Fruit fly (Drosophila melanogaster) whole organism, embryonic: ENCODE data around the gene stas.
A peak's percentile ranks its signal among the peaks of the same experiment; 100 is the strongest.

Experiments used
- Abd-B ChIP-seq: fragments of 200-800 bp; sonication (Bioruptor generic); optimal IDR thresholded peaks from 2 replicates; lab custom pipeline; 2018; ENCODE audit warnings: missing biosample characterization, mild to moderate bottlenecking, missing genetic modification characterization, moderate library complexity
- Awh ChIP-seq: fragments of 200-800 bp; sonication (Bioruptor generic); IDR thresholded peaks from 2 replicates; pipeline ENCODE4, ENCODE4 v1.3.6; 2022; ENCODE audit warnings: missing biosample characterization, missing genetic modification characterization
- CG10274 ChIP-seq: fragments of 200-800 bp; sonication (Bioruptor generic); optimal IDR thresholded peaks from 3 replicates; lab custom pipeline; 2017; ENCODE audit warnings: missing biosample characterization, mild to moderate bottlenecking, missing genetic modification characterization
- CG10543 ChIP-seq: fragments of 200-800 bp; sonication (Bioruptor generic); optimal IDR thresholded peaks from 3 replicates; lab custom pipeline; 2017; ENCODE audit warnings: missing biosample characterization, mild to moderate bottlenecking, missing genetic modification characterization, moderate library complexity
- CG11504 ChIP-seq: fragments of 200-800 bp; sonication (Bioruptor generic); optimal IDR thresholded peaks from 3 replicates; lab custom pipeline; 2019; ENCODE audit warnings: missing biosample characterization, mild to moderate bottlenecking, missing genetic modification characterization, moderate library complexity
- CG12071 ChIP-seq: fragments of 200-800 bp; sonication (Bioruptor generic); optimal IDR thresholded peaks from 3 replicates; lab custom pipeline; 2018; ENCODE audit warnings: missing biosample characterization, mild to moderate bottlenecking, missing genetic modification characterization
- CG12104 ChIP-seq: fragments of 200-800 bp; sonication (Bioruptor generic); optimal IDR thresholded peaks from 3 replicates; lab custom pipeline; 2016; ENCODE audit warnings: missing biosample characterization, missing genetic modification characterization
- CG12299 ChIP-seq: fragments of 200-800 bp; sonication (Bioruptor generic); optimal IDR thresholded peaks from 2 replicates; lab custom pipeline; 2018; ENCODE audit warnings: missing biosample characterization, mild to moderate bottlenecking, missing genetic modification characterization
- CG12769 ChIP-seq: fragments of 200-800 bp; sonication (Bioruptor generic); optimal IDR thresholded peaks from 2 replicates; lab custom pipeline; 2019; ENCODE audit warnings: missing biosample characterization, mild to moderate bottlenecking, missing genetic modification characterization, moderate library complexity
- CG1529 ChIP-seq: fragments of 200-800 bp; sonication (Bioruptor generic); optimal IDR thresholded peaks from 3 replicates; lab custom pipeline; 2018; ENCODE audit warnings: missing biosample characterization, missing genetic modification characterization
- CG15601 ChIP-seq: fragments of 200-800 bp; sonication (Bioruptor generic); optimal IDR thresholded peaks from 3 replicates; lab custom pipeline; 2019; ENCODE audit warnings: missing biosample characterization, mild to moderate bottlenecking, missing genetic modification characterization, moderate library complexity
- CG2116 ChIP-seq: fragments of 200-800 bp; sonication (Bioruptor generic); optimal IDR thresholded peaks from 3 replicates; lab custom pipeline; 2018; ENCODE audit warnings: missing biosample characterization, mild to moderate bottlenecking, missing genetic modification characterization
- CG2202 ChIP-seq: fragments of 200-800 bp; sonication (Bioruptor generic); optimal IDR thresholded peaks from 2 replicates; lab custom pipeline; 2018; ENCODE audit warnings: missing biosample characterization, mild to moderate bottlenecking, missing genetic modification characterization
- CG2712 ChIP-seq: fragments of 200-800 bp; optimal IDR thresholded peaks from 3 replicates; lab custom pipeline; 2019; ENCODE audit warnings: missing biosample characterization, mild to moderate bottlenecking, missing genetic modification characterization, moderate library complexity
- CG31388 ChIP-seq: fragments of 200-800 bp; sonication (Bioruptor generic); optimal IDR thresholded peaks from 2 replicates; lab custom pipeline; 2016; ENCODE audit warnings: missing biosample characterization, missing genetic modification characterization
- CG3281 ChIP-seq: fragments of 200-800 bp; sonication (Bioruptor generic); optimal IDR thresholded peaks from 3 replicates; lab custom pipeline; 2017; ENCODE audit warnings: missing biosample characterization, mild to moderate bottlenecking, missing genetic modification characterization
- CG3995 ChIP-seq: fragments of 200-800 bp; sonication (Bioruptor generic); optimal IDR thresholded peaks from 3 replicates; lab custom pipeline; 2016; ENCODE audit warnings: missing biosample characterization, missing genetic modification characterization
- CG4360 ChIP-seq: fragments of 200-800 bp; sonication (Bioruptor generic); IDR thresholded peaks from 2 replicates; pipeline ENCODE4 v1.3.6; 2022; ENCODE audit warnings: missing biosample characterization, missing genetic modification characterization
- CG6175 ChIP-seq: fragments of 200-800 bp; sonication (Bioruptor generic); IDR thresholded peaks from 3 replicates; pipeline ENCODE4 v1.3.6; 2022; ENCODE audit warnings: missing biosample characterization, missing genetic modification characterization
- CG6813 ChIP-seq: fragments of 200-800 bp; sonication (Bioruptor generic); optimal IDR thresholded peaks from 2 replicates; lab custom pipeline; 2017; ENCODE audit warnings: missing biosample characterization, missing genetic modification characterization, mild to moderate bottlenecking, moderate library complexity, missing genetic modification reagents
- CG6854 ChIP-seq: fragments of 200-800 bp; sonication (Bioruptor generic); optimal IDR thresholded peaks from 3 replicates; lab custom pipeline; 2017; ENCODE audit warnings: missing biosample characterization, mild to moderate bottlenecking, missing genetic modification characterization
- CG9215 ChIP-seq: fragments of 200-800 bp; sonication (Bioruptor generic); IDR thresholded peaks from 2 replicates; pipeline ENCODE4 v1.3.6; 2022; ENCODE audit warnings: missing biosample characterization, missing genetic modification characterization
- CTCF ChIP-seq: fragments of 200-800 bp; sonication (Bioruptor generic); optimal IDR thresholded peaks from 2 replicates; lab custom pipeline; 2017; ENCODE audit warnings: missing biosample characterization, mild to moderate bottlenecking, missing genetic modification characterization, moderate library complexity
- Camta ChIP-seq: fragments of 200-800 bp; sonication (Bioruptor generic); optimal IDR thresholded peaks from 2 replicates; lab custom pipeline; 2016; ENCODE audit warnings: missing biosample characterization, missing genetic modification characterization
- Dbx ChIP-seq: fragments of 200-800 bp; sonication (Bioruptor generic); IDR thresholded peaks from 3 replicates; pipeline ENCODE4 v1.3.6; 2022; ENCODE audit warnings: missing biosample characterization, missing genetic modification characterization
- Dp ChIP-seq: fragments of 200-800 bp; sonication (Bioruptor generic); optimal IDR thresholded peaks from 2 replicates; lab custom pipeline; 2018; ENCODE audit warnings: missing biosample characterization, mild to moderate bottlenecking, missing genetic modification characterization, moderate library complexity
- Fer1 ChIP-seq: fragments of 200-800 bp; sonication (Bioruptor generic); optimal IDR thresholded peaks from 2 replicates; lab custom pipeline; 2017; ENCODE audit warnings: missing biosample characterization, mild to moderate bottlenecking, missing genetic modification characterization
- Nf-YA ChIP-seq: fragments of 200-800 bp; sonication (Bioruptor generic); IDR thresholded peaks from 2 replicates; pipeline ENCODE4 v1.3.6; 2022; ENCODE audit warnings: missing biosample characterization, missing genetic modification characterization
- PHDP ChIP-seq: fragments of 200-800 bp; sonication (Bioruptor generic); optimal IDR thresholded peaks from 3 replicates; lab custom pipeline; 2018; ENCODE audit warnings: missing biosample characterization, mild to moderate bottlenecking, missing genetic modification characterization, moderate library complexity
- Ptx1 ChIP-seq: fragments of 200-800 bp; sonication (Bioruptor generic); IDR thresholded peaks from 2 replicates; pipeline ENCODE4 v1.3.6; 2022; ENCODE audit warnings: missing biosample characterization, missing genetic modification characterization
- Scr ChIP-seq: fragments of 200-800 bp; sonication (Bioruptor generic); IDR thresholded peaks from 2 replicates; pipeline ENCODE4 v1.3.6; 2022; ENCODE audit warnings: missing biosample characterization, missing genetic modification characterization; ENCODE audit not compliant: partially characterized antibody
- Sry-β ChIP-seq: fragments of 200-800 bp; sonication (Bioruptor generic); optimal IDR thresholded peaks from 2 replicates; lab custom pipeline; 2018; ENCODE audit warnings: missing biosample characterization, mild to moderate bottlenecking, missing genetic modification characterization, moderate library complexity
- Sry-δ ChIP-seq: fragments of 200-800 bp; sonication (Bioruptor generic); optimal IDR thresholded peaks from 2 replicates; lab custom pipeline; 2016; ENCODE audit warnings: missing biosample characterization, missing genetic modification characterization
- Usf ChIP-seq: fragments of 200-800 bp; sonication (Bioruptor generic); optimal IDR thresholded peaks from 2 replicates; lab custom pipeline; 2017; ENCODE audit warnings: missing genotype, missing biosample characterization, missing genetic modification characterization
- ara ChIP-seq: fragments of 200-800 bp; sonication (Bioruptor generic); IDR thresholded peaks from 2 replicates; pipeline ENCODE4 v1.3.6; 2022; ENCODE audit warnings: missing biosample characterization, missing genetic modification characterization
- ato ChIP-seq: fragments of 200-800 bp; sonication (Bioruptor generic); IDR thresholded peaks from 2 replicates; pipeline ENCODE4 v1.3.6; 2022; ENCODE audit warnings: missing biosample characterization, missing genetic modification characterization; ENCODE audit not compliant: partially characterized antibody
- bbx ChIP-seq: fragments of 200-800 bp; sonication (Bioruptor generic); IDR thresholded peaks from 2 replicates; pipeline ENCODE4 v1.3.6; 2022; ENCODE audit warnings: missing biosample characterization, missing genetic modification characterization; ENCODE audit not compliant: partially characterized antibody
- caup ChIP-seq: fragments of 200-800 bp; sonication (Bioruptor generic); optimal IDR thresholded peaks from 3 replicates; lab custom pipeline; 2017; ENCODE audit warnings: missing biosample characterization, mild to moderate bottlenecking, missing genetic modification characterization, moderate library complexity; ENCODE audit not compliant: severe bottlenecking
- dm ChIP-seq: fragments of 200-800 bp; sonication (Bioruptor generic); optimal IDR thresholded peaks from 3 replicates; lab custom pipeline; 2016; ENCODE audit warnings: missing biosample characterization, missing genetic modification characterization
- ems ChIP-seq: fragments of 200-800 bp; sonication (Bioruptor generic); optimal IDR thresholded peaks from 3 replicates; lab custom pipeline; 2016; ENCODE audit warnings: missing biosample characterization, missing genetic modification characterization
- gsb-n ChIP-seq: fragments of 200-800 bp; sonication (Bioruptor generic); optimal IDR thresholded peaks from 3 replicates; lab custom pipeline; 2018; ENCODE audit warnings: missing biosample characterization, mild to moderate bottlenecking, missing genetic modification characterization
- h ChIP-seq: fragments of >200 bp; optimal IDR thresholded peaks from 2 replicates; lab custom pipeline; 2017
- mld ChIP-seq: fragments of 200-800 bp; sonication (Bioruptor generic); IDR thresholded peaks from 3 replicates; pipeline ENCODE4 v1.3.6; 2022; ENCODE audit warnings: missing biosample characterization, missing genetic modification characterization; ENCODE audit not compliant: partially characterized antibody
- nau ChIP-seq: fragments of 200-800 bp; sonication (Bioruptor generic); optimal IDR thresholded peaks from 3 replicates; lab custom pipeline; 2017; ENCODE audit warnings: missing biosample characterization, mild to moderate bottlenecking, missing genetic modification characterization, missing genetic modification reagents
- nmo ChIP-seq: fragments of 200-800 bp; sonication (Bioruptor generic); optimal IDR thresholded peaks from 2 replicates; lab custom pipeline; 2018; ENCODE audit warnings: missing biosample characterization, mild to moderate bottlenecking, missing genetic modification characterization, moderate library complexity
- nom ChIP-seq: fragments of 200-800 bp; sonication (Bioruptor generic); optimal IDR thresholded peaks from 2 replicates; lab custom pipeline; 2017; ENCODE audit warnings: missing biosample characterization, missing genetic modification characterization, mild to moderate bottlenecking, moderate library complexity, missing genetic modification reagents
- onecut ChIP-seq: fragments of 200-800 bp; sonication (Bioruptor generic); IDR thresholded peaks from 2 replicates; pipeline ENCODE4 v1.3.6; 2022; ENCODE audit warnings: missing biosample characterization, missing genetic modification characterization
- p53 ChIP-seq: fragments of 200-800 bp; sonication (Bioruptor generic); optimal IDR thresholded peaks from 2 replicates; lab custom pipeline; 2016; ENCODE audit warnings: missing biosample characterization, missing genetic modification characterization
- sc ChIP-seq, 3 experiments: fragments of >200 bp in 2 of 3; fragments of 200-800 bp in 1 of 3; sonication (Bioruptor generic) in 1 of 3; optimal IDR thresholded peaks; 2 replicates in 2 of 3; 3 replicates in 1 of 3; lab custom pipeline; 2017; ENCODE audit warnings: mild to moderate bottlenecking in 1 of 3, missing biosample characterization in 1 of 3, missing genetic modification characterization in 1 of 3, missing genetic modification reagents in 1 of 3
- sens-2 ChIP-seq: fragments of 200-800 bp; sonication (Bioruptor generic); IDR thresholded peaks from 2 replicates; pipeline ENCODE4 v1.3.6; 2022; ENCODE audit warnings: missing biosample characterization, missing genetic modification characterization
- usp ChIP-seq: fragments of >200 bp; optimal IDR thresholded peaks from 2 replicates; lab custom pipeline; 2017; ENCODE audit warnings: missing biosample characterization, missing genetic modification characterization
- vvl ChIP-seq: fragments of 200-800 bp; sonication (Bioruptor generic); IDR thresholded peaks from 2 replicates; pipeline ENCODE4 v1.3.6; 2022; ENCODE audit warnings: missing biosample characterization, missing genetic modification characterization

Gene stas

dm6 chrX:17578124-17578523, 49.6 kb downstream of the stas start (continued):
- TF ChIP-seq CG12071, result no peak
- peak; percentile 35; the same call in 1 of the 2 replicates for TF ChIP-seq Ptx1
- no peak for TF ChIP-seq usp (GFP tag; lab: Kevin White, UChicago)
- no peak for TF ChIP-seq CG12299
- peak; percentile 8 for TF ChIP-seq nau (GFP tag; lab: Kevin White, UChicago)
- TF ChIP-seq dm (GFP tag; lab: Kevin White, UChicago), result no peak
- no peak for TF ChIP-seq nom
- TF ChIP-seq CG31388 (GFP tag; lab: Kevin White, UChicago), result no peak
- no peak for TF ChIP-seq CG10543 (GFP tag; lab: Kevin White, UChicago)
- no peak for TF ChIP-seq onecut (GFP tag; lab: Robert Waterston, UW)
- no peak for TF ChIP-seq ems (GFP tag; lab: Kevin White, UChicago)
- no peak for TF ChIP-seq CG9215
- no peak for TF ChIP-seq Sry-δ (GFP tag; lab: Kevin White, UChicago)
- no peak for TF ChIP-seq Fer1
- no peak for TF ChIP-seq Abd-B (GFP tag; lab: Kevin White, UChicago)
- no peak for TF ChIP-seq CG2202 (tag; lab: Kevin White, UChicago)
- TF ChIP-seq CG11504 (tag; lab: Kevin White, UChicago), result peak; percentile 48
- no peak for TF ChIP-seq CG15601
- TF ChIP-seq ato, result no peak
- no peak for TF ChIP-seq Scr (GFP tag; lab: Robert Waterston, UW)
- TF ChIP-seq p53 (GFP tag; lab: Kevin White, UChicago), result peak; percentile 47
- no peak for TF ChIP-seq CG2116 (GFP tag; lab: Kevin White, UChicago)
- TF ChIP-seq Dp, result no peak
- TF ChIP-seq CG3281 (GFP tag; lab: Kevin White, UChicago), result no peak
- TF ChIP-seq CG12769 (tag; lab: Kevin White, UChicago), result peak; percentile 8
- TF ChIP-seq CG2712, result peak; percentile 32
- TF ChIP-seq CG6854 (GFP tag; lab: Kevin White, UChicago), result no peak
- TF ChIP-seq ara (GFP tag; lab: Robert Waterston, UW), result no peak
- TF ChIP-seq PHDP, result peak; percentile 24
- TF ChIP-seq sens-2, result no peak
- no peak for TF ChIP-seq CG3995 (GFP tag; lab: Kevin White, UChicago)
- TF ChIP-seq bbx (GFP tag; lab: Robert Waterston, UW), result no peak
- TF ChIP-seq vvl (GFP tag; lab: Robert Waterston, UW), result no peak
- TF ChIP-seq Awh (GFP tag; lab: Robert Waterston, UW), result no peak
- TF ChIP-seq gsb-n, result no peak
- TF ChIP-seq Camta (GFP tag; lab: Kevin White, UChicago), result no peak
- no peak for TF ChIP-seq Sry-β (GFP tag; lab: Kevin White, UChicago)
- no peak for TF ChIP-seq sc (optimal IDR thresholded peaks at IDR 0.05; lab: Kevin White, UChicago)
- TF ChIP-seq sc (GFP tag; optimal IDR thresholded peaks at IDR 0.05; lab: Kevin White, UChicago), result no peak
- no peak for TF ChIP-seq CTCF
- no peak for TF ChIP-seq CG12104
- TF ChIP-seq CG6813 (GFP tag; lab: Kevin White, UChicago), result no peak
- TF ChIP-seq caup, result no peak
- TF ChIP-seq Nf-YA (GFP tag; lab: Robert Waterston, UW), result no peak
- TF ChIP-seq CG10274, result no peak
- TF ChIP-seq nmo (GFP tag; lab: Kevin White, UChicago), result peak; percentile 25
- no peak for TF ChIP-seq CG6175
- TF ChIP-seq mld (GFP tag; lab: Robert Waterston, UW), result no peak
- TF ChIP-seq Dbx (GFP tag; lab: Robert Waterston, UW), result no peak
- no peak for TF ChIP-seq Usf (GFP tag; lab: Kevin White, UChicago)
- TF ChIP-seq h (lab: Kevin White, UChicago), result no peak
- TF ChIP-seq CG4360, result no peak
- TF ChIP-seq CG1529 (GFP tag; lab: Kevin White, UChicago), result no peak
